Worm (Caenorhabditis elegans): ENCODE data around the gene ZK262.19.

DNA sequence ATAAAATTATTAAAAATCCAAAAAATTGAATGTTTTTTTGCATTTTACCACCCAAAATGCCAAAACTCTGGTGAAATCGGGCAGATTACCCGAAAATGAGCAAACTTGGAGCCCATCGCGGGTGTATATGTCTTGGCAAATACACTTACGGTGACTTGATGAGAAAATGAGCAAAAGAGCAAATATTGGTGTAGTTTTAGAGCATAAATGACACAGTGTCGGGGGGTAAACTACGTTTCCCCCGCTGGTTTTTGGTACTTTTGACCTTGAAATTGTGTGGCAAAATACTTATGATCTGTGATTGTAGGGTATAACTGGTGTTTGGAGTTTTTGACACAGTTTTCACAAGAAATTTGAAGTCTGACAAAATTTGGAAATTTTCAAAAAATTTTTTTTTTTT lies 12.6 kb downstream of the ZK262.19 start, which contains the start of gene ZK262.2:
- TF ChIP-seq nhr-12 (tag; optimal IDR thresholded peaks at IDR 0.05) (no peak), tbx-8 (GFP tag; optimal IDR thresholded peaks at IDR 0.05) (no peak), elt-1 (tag; optimal IDR thresholded peaks at IDR 0.05; ENCODE audit: borderline replicate concordance, insufficient read depth) (no peak), mep-1 (tag; optimal IDR thresholded peaks at IDR 0.05) (no peak)

All from whole organism, mixed stage, embryonic.